Fruit fly (Drosophila melanogaster): ENCODE results near the gene CG9855.

CG9855 gene

dm6 chr3R:4394654-4395581 is 2.8 kb downstream of the CG9855 start:
- TF ChIP-seq OdsH (GFP tag; optimal IDR thresholded peaks at IDR 0.05) (peak; percentile 95), Hr78 (GFP tag; optimal IDR thresholded peaks at IDR 0.05) (no peak), Hnf4 (GFP tag; optimal IDR thresholded peaks at IDR 0.05) (peak; percentile 94), CG9705 (GFP tag; optimal IDR thresholded peaks at IDR 0.05) (peak; percentile 20), rgr (GFP tag; optimal IDR thresholded peaks at IDR 0.05) (peak; percentile 96), sv (GFP tag; optimal IDR thresholded peaks at IDR 0.05) (peak; percentile 68), N (GFP tag; optimal IDR thresholded peaks at IDR 0.05) (no peak), GATAd (GFP tag; optimal IDR thresholded peaks at IDR 0.05) (no peak), fru (GFP tag; optimal IDR thresholded peaks at IDR 0.05) (peak; percentile 95), dsf (GFP tag; optimal IDR thresholded peaks at IDR 0.05; ENCODE audit: borderline replicate concordance) (peak; percentile 3), HLH106 (tag; optimal IDR thresholded peaks at IDR 0.05) (peak; percentile 89), Vsx2 (GFP tag; optimal IDR thresholded peaks at IDR 0.05; ENCODE audit: partially characterized antibody) (no peak), pan (optimal IDR thresholded peaks at IDR 0.05) (no peak), dmrt93B (GFP tag; optimal IDR thresholded peaks at IDR 0.05) (peak; percentile 80), tai (GFP tag; optimal IDR thresholded peaks at IDR 0.05) (no peak), Myc (optimal IDR thresholded peaks at IDR 0.05) (peak; percentile 91), lola (GFP tag; optimal IDR thresholded peaks at IDR 0.05) (no peak), Mio (GFP tag; optimal IDR thresholded peaks at IDR 0.05) (peak; percentile 71), foxo (GFP tag; optimal IDR thresholded peaks at IDR 0.05) (peak; percentile 94 to 96), woc (GFP tag; optimal IDR thresholded peaks at IDR 0.05) (peak; percentile 96), brk (GFP tag; optimal IDR thresholded peaks at IDR 0.05) (peak; percentile 69), Sp1 (GFP tag; optimal IDR thresholded peaks at IDR 0.05) (peak; percentile 89), sage (GFP tag; optimal IDR thresholded peaks at IDR 0.05) (peak; percentile 92), CG32264 (GFP tag; optimal IDR thresholded peaks at IDR 0.05) (peak; percentile 95), h (GFP tag; optimal IDR thresholded peaks at IDR 0.05) (peak; percentile 99), usp (GFP tag; optimal IDR thresholded peaks at IDR 0.05) (no peak), CrebA (GFP tag; optimal IDR thresholded peaks at IDR 0.05; ENCODE audit: borderline replicate concordance) (no peak), Jra (GFP tag; optimal IDR thresholded peaks at IDR 0.05) (peak; percentile 62), dl (GFP tag; optimal IDR thresholded peaks at IDR 0.05; ENCODE audit: insufficient read depth in 1 of 2, partially characterized antibody in 2 of 2) (no peak), br (GFP tag; optimal IDR thresholded peaks at IDR 0.05) (peak; percentile 95), Hr83 (GFP tag; optimal IDR thresholded peaks at IDR 0.05; ENCODE audit: poor library complexity, severe bottlenecking) (peak; percentile 53), Dfd (GFP tag; optimal IDR thresholded peaks at IDR 0.05) (no peak), psq (GFP tag; optimal IDR thresholded peaks at IDR 0.05) (peak; percentile 84), Rel (GFP tag; optimal IDR thresholded peaks at IDR 0.05) (peak; percentile 79), Rel (tag; optimal IDR thresholded peaks at IDR 0.05) (peak; percentile 60), ey (GFP tag; optimal IDR thresholded peaks at IDR 0.05) (peak; percentile 97), jim (GFP tag; optimal IDR thresholded peaks at IDR 0.05) (peak; percentile 43), Dif (GFP tag; optimal IDR thresholded peaks at IDR 0.05; ENCODE audit: partially characterized antibody) (no peak), Abd-B (GFP tag; optimal IDR thresholded peaks at IDR 0.05) (no peak)

DNA sequence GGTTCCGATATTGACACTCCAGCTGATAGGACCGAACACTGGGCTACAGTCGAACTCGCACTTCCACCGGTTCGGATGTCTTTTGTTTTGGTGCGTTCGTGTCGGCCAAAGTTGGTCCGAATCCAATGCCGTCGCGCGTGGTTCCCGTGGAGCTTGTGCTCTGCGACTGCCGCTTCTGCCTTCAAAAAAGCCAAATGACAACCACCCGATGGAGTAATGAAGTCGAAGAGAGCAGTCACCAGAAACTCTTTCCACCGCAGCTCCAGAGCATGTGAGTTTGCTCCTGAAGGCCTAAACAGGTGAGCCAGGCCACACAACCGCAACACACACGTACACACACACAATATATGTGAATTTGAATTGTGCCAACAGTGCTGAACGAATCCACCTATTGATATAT is 3.6 kb downstream of the CG9855 start, which contains the start of gene CG34112:
TSS of gene CG34112 (minus strand) at position 143 of the 400 bp plus-strand sequence.
- TF ChIP-seq jim (GFP tag; optimal IDR thresholded peaks at IDR 0.05) (no peak), Myc (optimal IDR thresholded peaks at IDR 0.05) (no peak), GATAd (GFP tag; optimal IDR thresholded peaks at IDR 0.05) (no peak), rgr (GFP tag; optimal IDR thresholded peaks at IDR 0.05) (peak; percentile 5), dl (GFP tag; optimal IDR thresholded peaks at IDR 0.05; ENCODE audit: insufficient read depth in 1 of 2, partially characterized antibody in 2 of 2) (peak; percentile 37 to 72), N (GFP tag; optimal IDR thresholded peaks at IDR 0.05) (no peak), sv (GFP tag; optimal IDR thresholded peaks at IDR 0.05) (no peak), Vsx2 (GFP tag; optimal IDR thresholded peaks at IDR 0.05; ENCODE audit: partially characterized antibody) (no peak), fru (GFP tag; optimal IDR thresholded peaks at IDR 0.05) (no peak), brk (GFP tag; optimal IDR thresholded peaks at IDR 0.05) (no peak), dmrt93B (GFP tag; optimal IDR thresholded peaks at IDR 0.05) (no peak), Dfd (GFP tag; optimal IDR thresholded peaks at IDR 0.05) (no peak), foxo (GFP tag; optimal IDR thresholded peaks at IDR 0.05) (no peak), br (GFP tag; optimal IDR thresholded peaks at IDR 0.05) (peak; percentile 45), Hnf4 (GFP tag; optimal IDR thresholded peaks at IDR 0.05) (peak; percentile 17), CrebA (GFP tag; optimal IDR thresholded peaks at IDR 0.05; ENCODE audit: borderline replicate concordance) (no peak), Hr78 (GFP tag; optimal IDR thresholded peaks at IDR 0.05) (no peak), lola (GFP tag; optimal IDR thresholded peaks at IDR 0.05) (no peak), dsf (GFP tag; optimal IDR thresholded peaks at IDR 0.05; ENCODE audit: borderline replicate concordance) (no peak), Mio (GFP tag; optimal IDR thresholded peaks at IDR 0.05) (no peak), usp (GFP tag; optimal IDR thresholded peaks at IDR 0.05) (no peak), tai (GFP tag; optimal IDR thresholded peaks at IDR 0.05) (no peak), sage (GFP tag; optimal IDR thresholded peaks at IDR 0.05) (no peak), ey (GFP tag; optimal IDR thresholded peaks at IDR 0.05) (no peak), pan (optimal IDR thresholded peaks at IDR 0.05) (no peak), OdsH (GFP tag; optimal IDR thresholded peaks at IDR 0.05) (no peak), HLH106 (tag; optimal IDR thresholded peaks at IDR 0.05) (no peak), CG9705 (GFP tag; optimal IDR thresholded peaks at IDR 0.05) (no peak), Dif (GFP tag; optimal IDR thresholded peaks at IDR 0.05; ENCODE audit: partially characterized antibody) (peak; percentile 80), Sp1 (GFP tag; optimal IDR thresholded peaks at IDR 0.05) (peak; percentile 11), woc (GFP tag; optimal IDR thresholded peaks at IDR 0.05) (no peak), h (GFP tag; optimal IDR thresholded peaks at IDR 0.05) (peak; percentile 53), psq (GFP tag; optimal IDR thresholded peaks at IDR 0.05) (peak; percentile 8), Jra (GFP tag; optimal IDR thresholded peaks at IDR 0.05) (no peak), CG32264 (GFP tag; optimal IDR thresholded peaks at IDR 0.05) (no peak), Hr83 (GFP tag; optimal IDR thresholded peaks at IDR 0.05; ENCODE audit: poor library complexity, severe bottlenecking) (peak; percentile 73), Rel (GFP tag; optimal IDR thresholded peaks at IDR 0.05) (no peak), Rel (tag; optimal IDR thresholded peaks at IDR 0.05) (peak; percentile 53), Abd-B (GFP tag; optimal IDR thresholded peaks at IDR 0.05) (no peak)

Data from whole organism, wandering third instar larva.